Worm (Caenorhabditis elegans): Measurements from ENCODE around the gene slc-17.5.

DNA sequence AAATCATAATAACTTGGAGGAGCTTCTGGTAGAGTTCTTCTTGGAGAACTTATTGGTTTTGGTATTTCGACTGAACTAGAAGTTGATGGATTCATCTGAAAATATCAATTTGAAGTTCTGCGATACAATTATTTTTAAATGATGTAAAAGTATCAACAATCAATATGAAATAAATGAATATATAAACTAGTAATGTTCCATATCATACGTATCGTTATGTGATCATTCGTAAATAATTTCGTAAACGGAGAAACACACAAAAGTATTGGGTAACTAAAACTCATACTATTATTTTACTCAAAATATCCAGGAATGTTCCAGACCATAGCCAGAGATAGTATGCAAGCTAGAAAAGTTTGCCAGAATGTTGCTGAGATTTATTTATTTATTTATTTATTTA is 21.7 kb upstream of the slc-17.5 start, which contains the start of gene W02D7.8:
- TF ChIP-seq pros-1 (tag; optimal IDR thresholded peaks at IDR 0.05) (no peak), ama-1 (optimal IDR thresholded peaks at IDR 0.05) (no peak), K02D7.2 (tag; optimal IDR thresholded peaks at IDR 0.05) (no peak), syd-9 (tag; optimal IDR thresholded peaks at IDR 0.05) (no peak), pha-2 (tag; optimal IDR thresholded peaks at IDR 0.05) (no peak), pha-4 (tag; optimal IDR thresholded peaks at IDR 0.05) (no peak), che-1 (tag; optimal IDR thresholded peaks at IDR 0.05) (no peak), unc-86 (tag; optimal IDR thresholded peaks at IDR 0.05) (no peak), unc-55 (GFP tag; optimal IDR thresholded peaks at IDR 0.05) (no peak), hlh-8 (tag; optimal IDR thresholded peaks at IDR 0.05) (no peak), sox-2 (GFP tag; IDR thresholded peaks at IDR 0.05) (no peak), pag-3 (tag; optimal IDR thresholded peaks at IDR 0.05; ENCODE audit: borderline replicate concordance) (no peak), tbx-7 (tag; optimal IDR thresholded peaks at IDR 0.05) (no peak)
